Worm (Caenorhabditis elegans) whole organism, young adult: ENCODE results near the gene fzr-1.
A peak's percentile ranks its signal among the peaks of the same experiment; 100 is the strongest.

Source experiments
- B0035.1 ChIP-seq: sonication (generic microtip); optimal IDR thresholded peaks from 2 replicates; lab custom pipeline; 2016; ENCODE audit warnings: missing genetic modification characterization, mild to moderate bottlenecking, missing compliant biosample characterization, missing genotype, missing genetic modification reagents
- C06A6.2 ChIP-seq: fragments of 200-800 bp; sonication (Bioruptor generic); conservative IDR thresholded peaks from 2 replicates; pipeline ENCODE4 v1.3.6; 2022; ENCODE audit warnings: missing genetic modification characterization, missing compliant biosample characterization
- F10E7.11 ChIP-seq: sonication (generic microtip); optimal IDR thresholded peaks from 2 replicates; lab custom pipeline; 2017; ENCODE audit warnings: mild to moderate bottlenecking, missing genetic modification characterization, moderate library complexity, missing compliant biosample characterization
- F22D6.2 ChIP-seq: sonication (generic microtip); optimal IDR thresholded peaks from 2 replicates; lab custom pipeline; 2016; ENCODE audit warnings: mild to moderate bottlenecking, missing genetic modification characterization, missing compliant biosample characterization
- F37B4.10 ChIP-seq: fragments of 200-800 bp; sonication (Bioruptor generic); IDR thresholded peaks from 2 replicates; pipeline ENCODE4 v1.3.6; 2022; ENCODE audit warnings: missing genetic modification characterization, missing compliant biosample characterization
- F52B5.7 ChIP-seq: sonication (generic microtip); optimal IDR thresholded peaks from 2 replicates; lab custom pipeline; 2016; ENCODE audit warnings: mild to moderate bottlenecking, missing genetic modification characterization, missing compliant biosample characterization
- F57C9.4 ChIP-seq: sonication (generic microtip); optimal IDR thresholded peaks from 2 replicates; lab custom pipeline; 2017; ENCODE audit warnings: mild to moderate bottlenecking, missing genetic modification characterization, missing compliant biosample characterization
- K11D2.4 ChIP-seq: fragments of 200-800 bp; sonication (Bioruptor generic); IDR thresholded peaks from 2 replicates; pipeline ENCODE4 v1.3.6; 2022; ENCODE audit warnings: missing genetic modification reagents, missing genetic modification characterization, missing compliant biosample characterization
- Y53F4B.3 ChIP-seq: fragments of 200-800 bp; sonication (Bioruptor generic); IDR thresholded peaks from 2 replicates; pipeline ENCODE4 v1.3.6; 2022; ENCODE audit warnings: missing genetic modification reagents, missing genetic modification characterization, missing compliant biosample characterization
- Y53G8AR.9 ChIP-seq: fragments of 200-800 bp; sonication (Bioruptor generic); conservative IDR thresholded peaks from 2 replicates; pipeline ENCODE4 v1.3.6; 2022; ENCODE audit warnings: missing genetic modification reagents, missing genetic modification characterization, missing compliant biosample characterization
- Y67H2A.10 ChIP-seq: fragments of 200-800 bp; sonication (Bioruptor generic); conservative IDR thresholded peaks from 2 replicates; pipeline ENCODE4 v1.3.6; 2022; ENCODE audit warnings: missing genetic modification reagents, missing genetic modification characterization, missing compliant biosample characterization
- Y95B8A.8 ChIP-seq: fragments of 200-800 bp; sonication (Bioruptor generic); IDR thresholded peaks from 2 replicates; pipeline ENCODE4 v1.3.6; 2022; ENCODE audit warnings: missing genetic modification reagents, missing genetic modification characterization, missing compliant biosample characterization
- ccch-3 ChIP-seq: fragments of 200-800 bp; sonication (Bioruptor generic); optimal IDR thresholded peaks from 2 replicates; lab custom pipeline; 2018; ENCODE audit warnings: mild to moderate bottlenecking, missing genetic modification characterization, missing compliant biosample characterization
- cebp-1 ChIP-seq, 2 experiments: fragments of 200-800 bp in 1 of 2; sonication (Bioruptor generic) in 1 of 2; sonication (generic microtip) in 1 of 2; IDR thresholded peaks in 1 of 2; optimal IDR thresholded peaks in 1 of 2; 2 replicates each; pipeline versions ENCODE4 v1.3.6 to Lab custom; 2017 to 2022; ENCODE audit warnings: missing compliant biosample characterization in 2 of 2, missing genetic modification characterization in 2 of 2, mild to moderate bottlenecking in 1 of 2, missing genetic modification reagents in 1 of 2, moderate library complexity in 1 of 2
- cebp-2 ChIP-seq: fragments of 200-800 bp; sonication (Bioruptor generic); IDR thresholded peaks from 2 replicates; pipeline ENCODE4 v1.3.6; 2022; ENCODE audit warnings: missing genetic modification characterization, missing compliant biosample characterization
- ceh-58 ChIP-seq: fragments of 200-800 bp; sonication (Bioruptor generic); IDR thresholded peaks from 2 replicates; pipeline ENCODE4 v1.3.6; 2022; ENCODE audit warnings: missing genetic modification characterization, missing compliant biosample characterization
- chd-7 ChIP-seq: sonication (generic microtip); optimal IDR thresholded peaks from 2 replicates; lab custom pipeline; 2016; ENCODE audit warnings: mild to moderate bottlenecking, missing genetic modification characterization, moderate library complexity, missing compliant biosample characterization
- dox-1 ChIP-seq: fragments of 200-800 bp; sonication (Bioruptor generic); IDR thresholded peaks from 2 replicates; pipeline ENCODE4 v1.3.6; 2022; ENCODE audit warnings: missing genetic modification reagents, missing genetic modification characterization, missing compliant biosample characterization
- dpff-1 ChIP-seq: sonication (generic microtip); optimal IDR thresholded peaks from 2 replicates; lab custom pipeline; 2017; ENCODE audit warnings: mild to moderate bottlenecking, missing genetic modification characterization, missing compliant biosample characterization
- egl-44 ChIP-seq: fragments of 200-800 bp; sonication (Bioruptor generic); IDR thresholded peaks from 2 replicates; pipeline ENCODE4 v1.3.6; 2022; ENCODE audit warnings: missing genetic modification reagents, missing genetic modification characterization, missing compliant biosample characterization
- egrh-3 ChIP-seq: fragments of 200-800 bp; sonication (Bioruptor generic); IDR thresholded peaks from 2 replicates; pipeline ENCODE4 v1.3.6; 2022; ENCODE audit warnings: missing genetic modification reagents, missing genetic modification characterization, missing compliant biosample characterization
- ekl-4 ChIP-seq: fragments of 200-800 bp; sonication (Bioruptor generic); IDR thresholded peaks from 2 replicates; pipeline ENCODE4 v1.3.6; 2022; ENCODE audit warnings: missing genetic modification reagents, missing genetic modification characterization, missing compliant biosample characterization
- fkh-3 ChIP-seq: sonication (generic microtip); optimal IDR thresholded peaks from 2 replicates; lab custom pipeline; 2016; ENCODE audit warnings: mild to moderate bottlenecking, missing genetic modification characterization, missing compliant biosample characterization
- him-1 ChIP-seq: sonication (generic microtip); optimal IDR thresholded peaks from 2 replicates; lab custom pipeline; 2016; ENCODE audit warnings: missing genotype, missing genetic modification reagents, missing genetic modification characterization, missing compliant biosample characterization
- hlh-12 ChIP-seq: sonication (generic microtip); optimal IDR thresholded peaks from 2 replicates; lab custom pipeline; 2016; ENCODE audit warnings: missing genetic modification characterization, missing compliant biosample characterization
- hmg-1.2 ChIP-seq: fragments of 200-800 bp; sonication (Bioruptor generic); IDR thresholded peaks from 2 replicates; pipeline ENCODE4 v1.3.6; 2022; ENCODE audit warnings: missing genetic modification reagents, missing genetic modification characterization, missing compliant biosample characterization
- hrde-1 ChIP-seq: sonication (generic microtip); optimal IDR thresholded peaks from 2 replicates; lab custom pipeline; 2016; ENCODE audit warnings: missing genetic modification characterization, mild to moderate bottlenecking, missing compliant biosample characterization, moderate library complexity, missing genotype, missing genetic modification reagents, borderline replicate concordance
- lag-1 ChIP-seq: fragments of 200-800 bp; sonication (Bioruptor generic); IDR thresholded peaks from 2 replicates; pipeline ENCODE4 v1.3.6; 2022; ENCODE audit warnings: missing genetic modification reagents, missing genetic modification characterization, missing compliant biosample characterization
- let-526 ChIP-seq: fragments of 200-800 bp; sonication (Bioruptor generic); IDR thresholded peaks from 2 replicates; pipeline ENCODE4 v1.3.6; 2022; ENCODE audit warnings: missing genetic modification reagents, missing genetic modification characterization, missing compliant biosample characterization
- lin-54 ChIP-seq: fragments of 200-800 bp; sonication (Bioruptor generic); optimal IDR thresholded peaks from 2 replicates; lab custom pipeline; 2018; ENCODE audit warnings: mild to moderate bottlenecking, missing genetic modification characterization, missing compliant biosample characterization
- lir-1 ChIP-seq: fragments of 200-800 bp; sonication (Bioruptor generic); conservative IDR thresholded peaks from 2 replicates; pipeline ENCODE4 v1.3.6; 2022; ENCODE audit warnings: missing genetic modification reagents, missing genetic modification characterization, missing compliant biosample characterization
- lsl-1 ChIP-seq: fragments of 200-800 bp; sonication (Bioruptor generic); optimal IDR thresholded peaks from 2 replicates; lab custom pipeline; 2018; ENCODE audit warnings: mild to moderate bottlenecking, missing genetic modification characterization, moderate library complexity, missing compliant biosample characterization
- madf-10 ChIP-seq: sonication (generic microtip); optimal IDR thresholded peaks from 2 replicates; lab custom pipeline; 2016; ENCODE audit warnings: mild to moderate bottlenecking, missing genetic modification characterization, missing compliant biosample characterization
- madf-6 ChIP-seq: fragments of 200-800 bp; sonication (Bioruptor generic); IDR thresholded peaks from 2 replicates; pipeline ENCODE4 v1.3.6; 2022; ENCODE audit warnings: missing genetic modification reagents, missing genetic modification characterization, missing compliant biosample characterization
- nfya-2 ChIP-seq: fragments of 200-800 bp; sonication (Bioruptor generic); IDR thresholded peaks from 2 replicates; pipeline ENCODE4 v1.3.6; 2022; ENCODE audit warnings: missing genetic modification reagents, missing genetic modification characterization, missing compliant biosample characterization
- nhr-120 ChIP-seq: fragments of 200-800 bp; sonication (Bioruptor generic); IDR thresholded peaks from 2 replicates; pipeline ENCODE4 v1.3.6; 2022; ENCODE audit warnings: missing genetic modification characterization, missing compliant biosample characterization
- nhr-27 ChIP-seq: fragments of 200-800 bp; sonication (Bioruptor generic); optimal IDR thresholded peaks from 2 replicates; lab custom pipeline; 2018; ENCODE audit warnings: mild to moderate bottlenecking, missing genetic modification characterization, moderate library complexity, missing compliant biosample characterization
- nhr-90 ChIP-seq: sonication (generic microtip); optimal IDR thresholded peaks from 2 replicates; lab custom pipeline; 2016; ENCODE audit warnings: missing genotype, mild to moderate bottlenecking, missing genetic modification characterization, missing compliant biosample characterization
- repo-1 ChIP-seq: sonication (generic microtip); optimal IDR thresholded peaks from 2 replicates; lab custom pipeline; 2017; ENCODE audit warnings: mild to moderate bottlenecking, missing genetic modification characterization, missing compliant biosample characterization
- rpc-1 ChIP-seq, 2 experiments: fragments of 150-350 bp in 1 of 2; sonication (generic microtip) in 1 of 2; optimal IDR thresholded peaks; 2 replicates each; lab custom pipeline; 2014 to 2018; ENCODE audit warnings: missing biosample characterization in 1 of 2, missing genetic modification characterization in 1 of 2, missing genetic modification reagents in 1 of 2, missing genotype in 1 of 2
- snpc-1.3 ChIP-seq: sonication (generic microtip); optimal IDR thresholded peaks from 2 replicates; lab custom pipeline; 2017; ENCODE audit warnings: missing genetic modification characterization, mild to moderate bottlenecking, missing compliant biosample characterization, antibody characterized with exemption, moderate library complexity, missing genotype, missing genetic modification reagents; ENCODE audit not compliant: insufficient read depth
- tbp1 ChIP-seq: fragments of 200-800 bp; sonication (Bioruptor generic); optimal IDR thresholded peaks from 2 replicates; lab custom pipeline; 2018; ENCODE audit warnings: mild to moderate bottlenecking, missing genetic modification characterization, missing compliant biosample characterization
- tbx-9 ChIP-seq: sonication (generic microtip); optimal IDR thresholded peaks from 2 replicates; lab custom pipeline; 2016; ENCODE audit warnings: borderline replicate concordance, missing genetic modification characterization, inconsistent platforms, missing compliant biosample characterization
- tlf-1 ChIP-seq: fragments of 200-800 bp; sonication (Bioruptor generic); optimal IDR thresholded peaks from 2 replicates; lab custom pipeline; 2018; ENCODE audit warnings: mild to moderate bottlenecking, missing genetic modification characterization, missing compliant biosample characterization
- zim-3 ChIP-seq: sonication (generic microtip); optimal IDR thresholded peaks from 2 replicates; lab custom pipeline; 2017; ENCODE audit warnings: mild to moderate bottlenecking, missing genetic modification characterization, moderate library complexity, missing compliant biosample characterization
- ztf-28 ChIP-seq: fragments of 200-800 bp; sonication (Bioruptor generic); IDR thresholded peaks from 2 replicates; pipeline ENCODE4 v1.3.6; 2022; ENCODE audit warnings: missing genetic modification reagents, missing genetic modification characterization, missing compliant biosample characterization

fzr-1 gene

DNA sequence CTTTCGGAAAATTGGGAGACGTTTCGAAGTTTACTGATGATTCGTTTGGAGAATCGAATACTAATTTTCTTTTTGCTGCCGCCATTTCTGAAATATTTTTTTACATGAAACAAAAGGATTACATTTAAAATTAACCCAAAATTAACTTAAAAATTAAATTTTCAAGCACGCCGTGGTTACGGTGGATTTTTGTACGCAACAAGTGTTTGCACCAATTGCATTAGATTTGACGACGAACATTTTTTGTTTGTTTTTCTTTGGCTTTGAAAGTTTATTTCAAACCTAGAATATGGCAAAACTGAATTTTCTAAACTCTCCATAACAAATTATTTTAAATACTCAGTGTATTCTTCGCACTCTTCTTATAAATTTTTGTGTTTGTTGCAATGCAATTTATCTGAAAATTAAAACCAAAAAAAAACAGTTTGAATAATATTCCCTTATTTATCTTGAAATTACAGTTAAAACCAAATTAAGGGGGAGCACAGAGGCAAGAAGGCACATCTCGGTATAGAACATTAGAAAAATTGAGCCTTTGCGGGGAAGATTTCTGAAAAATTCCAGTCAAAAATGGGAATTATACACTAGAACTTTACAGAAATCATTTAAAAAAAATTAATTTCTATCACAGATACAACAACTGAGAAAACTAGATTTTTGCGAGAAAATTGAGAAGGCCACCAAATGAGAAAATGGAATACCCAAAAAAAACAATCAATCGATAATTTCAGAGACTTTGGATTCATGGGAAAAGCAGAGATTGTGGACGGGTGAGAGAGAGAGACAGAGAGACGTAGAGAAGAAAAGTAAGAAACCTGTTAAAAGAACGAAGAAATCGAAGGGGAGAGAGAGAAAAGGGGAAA, 27.0 kb downstream of the fzr-1 start, which contains the start of gene hal-3 (continued):
- TF ChIP-seq chd-7 (tag; lab: Kevin White, UChicago) (no peak), dpff-1 (tag; lab: Kevin White, UChicago) (peak; percentile 55), lir-1 (GFP tag; lab: Robert Waterston, UW) (no peak), tlf-1 (GFP tag; lab: Kevin White, UChicago) (peak; percentile 21), egrh-3 (no peak), dox-1 (GFP tag; lab: Robert Waterston, UW) (no peak), cebp-2 (GFP tag; lab: Robert Waterston, UW) (0 out of 2 replicates have a peak, but pooled peaks have one; percentile 59), F10E7.11 (tag; lab: Kevin White, UChicago) (peak; percentile 61), madf-6 (peak; percentile 48; the same call in 1 of the 2 replicates), nfya-2 (no peak), lin-54 (GFP tag; lab: Kevin White, UChicago) (peak; percentile 25), egl-44 (GFP tag; lab: Robert Waterston, UW) (peak; percentile 9; the same call in 1 of the 2 replicates), ekl-4 (GFP tag; lab: Robert Waterston, UW) (no peak), madf-10 (no peak), K11D2.4 (GFP tag; lab: Robert Waterston, UW) (no peak), tbp1 (GFP tag; lab: Kevin White, UChicago) (peak; percentile 20), lag-1 (GFP tag; lab: Robert Waterston, UW) (no peak), Y53G8AR.9 (peak; percentile 73; the same call in 1 of the 2 replicates), C06A6.2 (no peak), nhr-120 (GFP tag; lab: Robert Waterston, UW) (no peak), hlh-12 (tag; lab: Kevin White, UChicago) (no peak), ceh-58 (GFP tag; lab: Robert Waterston, UW) (no peak), nhr-27 (tag; lab: Kevin White, UChicago) (no peak), let-526 (GFP tag; lab: Robert Waterston, UW) (no peak), F52B5.7 (tag; lab: Kevin White, UChicago) (peak; percentile 22), ccch-3 (no peak), ztf-28 (no peak), tbx-9 (tag; lab: Kevin White, UChicago) (no peak), him-1 (tag; lab: Kevin White, UChicago) (peak; percentile 23), F37B4.10 (GFP tag; lab: Robert Waterston, UW) (no peak), hmg-1.2 (GFP tag; lab: Robert Waterston, UW) (no peak), cebp-1 (GFP tag; IDR thresholded peaks at IDR 0.05; lab: Robert Waterston, UW) (no peak), cebp-1 (tag; optimal IDR thresholded peaks at IDR 0.05; lab: Kevin White, UChicago) (peak; percentile 61), nhr-90 (peak; percentile 24), rpc-1 (optimal IDR thresholded peaks at IDR 0.05; lab: Kevin White, UChicago) (no peak), rpc-1 (tag; optimal IDR thresholded peaks at IDR 0.05; lab: Kevin White, UChicago) (no peak), F22D6.2 (tag; lab: Kevin White, UChicago) (no peak), hrde-1 (tag; lab: Kevin White, UChicago) (no peak), lsl-1 (GFP tag; lab: Kevin White, UChicago) (peak; percentile 60), fkh-3 (tag; lab: Kevin White, UChicago) (no peak), zim-3 (tag; lab: Kevin White, UChicago) (no peak), snpc-1.3 (tag; lab: Kevin White, UChicago) (no peak), F57C9.4 (tag; lab: Kevin White, UChicago) (no peak), Y67H2A.10 (GFP tag; lab: Robert Waterston, UW) (no peak), B0035.1 (no peak), Y95B8A.8 (GFP tag; lab: Robert Waterston, UW) (0 out of 2 replicates have a peak, but pooled peaks have one; percentile 52), repo-1 (tag; lab: Kevin White, UChicago) (peak; percentile 60), Y53F4B.3 (no peak)
